Fruit fly (Drosophila melanogaster): ENCODE measurements around the gene prg.

dm6 chr2L:8433512-8433911 lies 30.8 kb upstream of the prg start, which contains the start of gene grk:
- TF ChIP-seq rgr (GFP tag; optimal IDR thresholded peaks at IDR 0.05) (no peak), OdsH (GFP tag; optimal IDR thresholded peaks at IDR 0.05) (no peak), dl (GFP tag; optimal IDR thresholded peaks at IDR 0.05; ENCODE audit: insufficient read depth in 1 of 2, partially characterized antibody in 2 of 2) (no peak), GATAd (GFP tag; optimal IDR thresholded peaks at IDR 0.05) (no peak), CrebA (GFP tag; optimal IDR thresholded peaks at IDR 0.05; ENCODE audit: borderline replicate concordance) (no peak), brk (GFP tag; optimal IDR thresholded peaks at IDR 0.05) (no peak), Myc (optimal IDR thresholded peaks at IDR 0.05) (no peak)

Measured in whole organism, wandering third instar larva.